Worm (Caenorhabditis elegans): ENCODE measurements around the gene F59D12.3.

DNA sequence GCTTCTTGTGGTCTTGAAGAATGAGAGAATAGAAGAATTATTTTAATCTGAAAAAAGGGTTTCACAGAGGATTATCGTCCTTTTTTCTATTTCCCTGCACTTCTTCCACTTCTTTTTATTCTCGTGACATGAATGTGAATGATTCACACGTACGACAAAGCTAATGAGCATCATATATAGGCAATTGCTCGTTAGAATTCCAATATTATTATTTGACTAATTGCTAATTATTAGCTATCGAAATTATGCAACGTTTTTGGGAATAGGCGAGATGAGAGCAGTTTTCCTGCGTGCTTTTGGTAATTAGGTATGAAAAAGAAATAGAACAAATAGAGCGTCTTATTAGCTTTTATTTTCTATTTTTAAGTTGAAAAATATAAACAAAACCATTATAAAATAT lies 7.0 kb upstream of the F59D12.3 start:
- TF ChIP-seq dmd-6 (GFP tag; IDR thresholded peaks at IDR 0.05), result no peak
- TF ChIP-seq fos-1 (tag; optimal IDR thresholded peaks at IDR 0.05), result no peak
- no peak for TF ChIP-seq jun-1 (tag; optimal IDR thresholded peaks at IDR 0.05)
- TF ChIP-seq snpc-4 (tag; optimal IDR thresholded peaks at IDR 0.05), result no peak
- no peak for TF ChIP-seq unc-130 (GFP tag; optimal IDR thresholded peaks at IDR 0.05)
- no peak for TF ChIP-seq ZK546.5 (tag; optimal IDR thresholded peaks at IDR 0.05)
- no peak for TF ChIP-seq mes-2 (tag; optimal IDR thresholded peaks at IDR 0.05; ENCODE audit: poor library complexity, severe bottlenecking)
- no peak for TF ChIP-seq nhr-11 (tag; optimal IDR thresholded peaks at IDR 0.05)
- TF ChIP-seq egl-27 (tag; optimal IDR thresholded peaks at IDR 0.05), result no peak
- no peak for TF ChIP-seq mdl-1 (tag; optimal IDR thresholded peaks at IDR 0.05)
- no peak for TF ChIP-seq duxl-1 (tag; optimal IDR thresholded peaks at IDR 0.05; ENCODE audit: poor library complexity)
- no peak for TF ChIP-seq R02D3.7 (tag; optimal IDR thresholded peaks at IDR 0.05)
- TF ChIP-seq unc-39 (tag; optimal IDR thresholded peaks at IDR 0.05), result no peak
